Worm (Caenorhabditis elegans): ENCODE results near the gene rfl-1.
A peak's percentile ranks its signal among the peaks of the same experiment; 100 is the strongest.

rfl-1 gene

ce11 chrIII:7021156-7021637 is at the start of gene rfl-1:
Gene rfl-1 (plus strand): TSS chrIII:7021206.
- TF ChIP-seq unc-98 (GFP tag; IDR thresholded peaks at IDR 0.05) (no peak), aly-2 (tag; optimal IDR thresholded peaks at IDR 0.05) (no peak), C34B4.2 (tag; optimal IDR thresholded peaks at IDR 0.05) (no peak), lin-39 (tag; optimal IDR thresholded peaks at IDR 0.05) (no peak), ceh-8 (GFP tag; optimal IDR thresholded peaks at IDR 0.05) (no peak), sox-4 (tag; optimal IDR thresholded peaks at IDR 0.05) (no peak), skn-1 (tag; optimal IDR thresholded peaks at IDR 0.05) (peak; percentile 33), unc-86 (tag; optimal IDR thresholded peaks at IDR 0.05) (peak; percentile 35), efl-3 (GFP tag; optimal IDR thresholded peaks at IDR 0.05) (no peak), elt-3 (tag; optimal IDR thresholded peaks at IDR 0.05) (no peak), nhr-11 (tag; optimal IDR thresholded peaks at IDR 0.05) (no peak), ztf-11 (tag; optimal IDR thresholded peaks at IDR 0.05) (no peak), ces-1 (GFP tag; optimal IDR thresholded peaks at IDR 0.05) (no peak), ztf-4 (tag; optimal IDR thresholded peaks at IDR 0.05) (no peak), hpl-2 (GFP tag; optimal IDR thresholded peaks at IDR 0.05) (no peak), lir-3 (tag; optimal IDR thresholded peaks at IDR 0.05; ENCODE audit: poor library complexity) (peak; percentile 20), vab-15 (tag; optimal IDR thresholded peaks at IDR 0.05) (no peak), dpl-1 (GFP tag; optimal IDR thresholded peaks at IDR 0.05) (peak; percentile 58 to 73 (median 70)), swsn-7 (tag; optimal IDR thresholded peaks at IDR 0.05) (peak; percentile 59), lin-35 (GFP tag; optimal IDR thresholded peaks at IDR 0.05) (peak; percentile 70 to 77), lin-15B (tag; optimal IDR thresholded peaks at IDR 0.05) (peak; percentile 75), egl-13 (tag; optimal IDR thresholded peaks at IDR 0.05) (no peak), nhr-90 (tag; optimal IDR thresholded peaks at IDR 0.05; ENCODE audit: poor library complexity) (peak; percentile 46), snu-23 (GFP tag; optimal IDR thresholded peaks at IDR 0.05) (peak; percentile 70), nhr-84 (tag; optimal IDR thresholded peaks at IDR 0.05) (no peak), C04F5.9 (tag; optimal IDR thresholded peaks at IDR 0.05) (peak; percentile 31), mab-9 (GFP tag; IDR thresholded peaks at IDR 0.05) (no peak), grh-1 (GFP tag; IDR thresholded peaks at IDR 0.05) (no peak), sup-37 (GFP tag; optimal IDR thresholded peaks at IDR 0.05) (no peak), zip-4 (GFP tag; optimal IDR thresholded peaks at IDR 0.05) (no peak), F16B12.6 (tag; optimal IDR thresholded peaks at IDR 0.05) (peak; percentile 57), nhr-76 (tag; optimal IDR thresholded peaks at IDR 0.05) (no peak), pqm-1 (tag; optimal IDR thresholded peaks at IDR 0.05) (no peak), lsy-2 (tag; optimal IDR thresholded peaks at IDR 0.05) (peak; percentile 73 to 89), unc-30 (tag; optimal IDR thresholded peaks at IDR 0.05) (no peak), unc-62 (GFP tag; optimal IDR thresholded peaks at IDR 0.05) (no peak), hlh-4 (tag; optimal IDR thresholded peaks at IDR 0.05) (no peak), fkh-4 (tag; optimal IDR thresholded peaks at IDR 0.05; ENCODE audit: borderline replicate concordance) (no peak), egl-27 (tag; optimal IDR thresholded peaks at IDR 0.05) (no peak), ceh-63 (GFP tag; optimal IDR thresholded peaks at IDR 0.05) (no peak), Y116A8C.19 (tag; optimal IDR thresholded peaks at IDR 0.05; ENCODE audit: borderline replicate concordance) (no peak), ceh-82 (tag; optimal IDR thresholded peaks at IDR 0.05) (peak in 2 of 3 experiments; percentile 25 to 62), nhr-28 (tag; optimal IDR thresholded peaks at IDR 0.05) (no peak), ceh-88 (GFP tag; IDR thresholded peaks at IDR 0.05) (no peak), xbp-1 (tag; optimal IDR thresholded peaks at IDR 0.05) (peak; percentile 52), elt-2 (tag; optimal IDR thresholded peaks at IDR 0.05) (no peak), nhr-12 (tag; optimal IDR thresholded peaks at IDR 0.05) (no peak), unc-130 (tag; optimal IDR thresholded peaks at IDR 0.05) (no peak), alr-1 (tag; optimal IDR thresholded peaks at IDR 0.05; ENCODE audit: borderline replicate concordance) (no peak), mdl-1 (tag; optimal IDR thresholded peaks at IDR 0.05) (no peak), fkh-10 (GFP tag; optimal IDR thresholded peaks at IDR 0.05) (peak; percentile 22), ceh-90 (tag; optimal IDR thresholded peaks at IDR 0.05) (no peak), ets-5 (GFP tag; IDR thresholded peaks at IDR 0.05) (no peak)
